Worm (Caenorhabditis elegans): Measurements from ENCODE around the gene M04G7.5.

The M04G7.5 gene

DNA sequence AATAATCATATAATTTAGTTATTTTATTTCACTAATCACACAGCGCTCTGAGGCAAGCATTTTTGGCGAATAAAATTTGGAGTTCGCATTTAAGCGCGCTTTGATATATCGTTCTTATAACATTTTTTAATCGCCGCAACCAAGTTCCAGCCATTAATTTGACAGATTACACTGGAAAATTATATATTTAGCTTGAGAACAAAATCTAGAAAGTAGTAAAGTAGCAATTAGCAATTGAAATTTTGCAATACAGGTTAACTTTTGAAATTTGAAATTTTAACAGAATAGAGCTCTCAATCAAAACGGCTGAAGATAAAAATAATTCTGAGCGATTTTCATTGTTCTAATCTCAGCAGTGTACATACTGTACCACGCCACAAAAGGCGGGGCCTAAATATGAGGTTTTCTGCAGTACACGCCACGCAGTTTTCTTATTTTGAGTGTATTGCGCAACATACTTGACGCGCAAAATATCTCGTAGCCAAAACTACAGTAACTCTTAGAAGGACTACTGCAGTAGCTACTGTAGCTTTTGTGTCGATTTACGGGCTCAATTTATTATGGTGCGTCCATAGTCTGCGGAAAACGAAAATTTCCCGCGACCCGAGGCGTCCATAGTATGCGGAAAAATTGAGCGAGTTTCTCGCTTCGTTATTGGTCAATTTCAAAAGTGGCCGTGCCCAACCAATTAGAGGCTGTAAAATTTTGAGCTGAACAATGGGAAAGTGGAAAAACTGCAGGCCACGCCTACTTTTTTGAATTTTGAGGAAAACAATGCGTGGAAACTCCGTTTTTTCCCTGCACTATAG is 27.6 kb upstream of the M04G7.5 start (continued):
- TF ChIP-seq repo-1 (tag; optimal IDR thresholded peaks at IDR 0.05) (no peak), D2030.7 (GFP tag; IDR thresholded peaks at IDR 0.05) (no peak), madf-6 (GFP tag; IDR thresholded peaks at IDR 0.05) (peak; percentile 59), snpc-3.4 (tag; optimal IDR thresholded peaks at IDR 0.05) (peak; percentile 54), ama-1 (optimal IDR thresholded peaks at IDR 0.05) (no peak), ama-1 (GFP tag; optimal IDR thresholded peaks at IDR 0.05) (peak; percentile 34 to 83), F52B5.7 (tag; optimal IDR thresholded peaks at IDR 0.05) (no peak), gei-17 (GFP tag; optimal IDR thresholded peaks at IDR 0.05) (no peak), attf-5 (GFP tag; optimal IDR thresholded peaks at IDR 0.05) (no peak), sdz-38 (tag; optimal IDR thresholded peaks at IDR 0.05) (no peak), chd-7 (tag; optimal IDR thresholded peaks at IDR 0.05) (peak; percentile 33), hlh-26 (GFP tag; conservative IDR thresholded peaks at IDR 0.05) (no peak), nfyb-1 (GFP tag; IDR thresholded peaks at IDR 0.05) (0 out of 2 replicates have a peak, but pooled peaks have one; percentile 22), F10E7.11 (tag; optimal IDR thresholded peaks at IDR 0.05) (no peak), sptf-2 (GFP tag; optimal IDR thresholded peaks at IDR 0.05) (no peak), B0261.1 (tag; optimal IDR thresholded peaks at IDR 0.05) (no peak), nfya-2 (GFP tag; IDR thresholded peaks at IDR 0.05) (peak; percentile 59; the same call in 1 of the 2 replicates), Y53G8AR.9 (GFP tag; conservative IDR thresholded peaks at IDR 0.05) (peak; percentile 39), nhr-90 (tag; optimal IDR thresholded peaks at IDR 0.05) (no peak), rpc-1 (optimal IDR thresholded peaks at IDR 0.05) (no peak), rpc-1 (tag; optimal IDR thresholded peaks at IDR 0.05) (no peak), lag-1 (GFP tag; IDR thresholded peaks at IDR 0.05) (no peak), F37B4.10 (GFP tag; IDR thresholded peaks at IDR 0.05) (0 out of 2 replicates have a peak, but pooled peaks have one; percentile 81), T26A5.8 (tag; optimal IDR thresholded peaks at IDR 0.05) (no peak), zfh-2 (GFP tag; conservative IDR thresholded peaks at IDR 0.05) (no peak), hmg-20 (GFP tag; IDR thresholded peaks at IDR 0.05) (no peak), mel-28 (tag; optimal IDR thresholded peaks at IDR 0.05; ENCODE audit: borderline replicate concordance) (no peak), Y67H2A.10 (GFP tag; conservative IDR thresholded peaks at IDR 0.05) (no peak), ceh-27 (GFP tag; optimal IDR thresholded peaks at IDR 0.05) (no peak), dpff-1 (tag; optimal IDR thresholded peaks at IDR 0.05) (peak; percentile 61), Y79H2A.3 (GFP tag; conservative IDR thresholded peaks at IDR 0.05) (no peak), F55B11.4 (tag; optimal IDR thresholded peaks at IDR 0.05; ENCODE audit: borderline replicate concordance, insufficient read depth) (no peak), tbp1 (GFP tag; optimal IDR thresholded peaks at IDR 0.05) (peak; percentile 17), bed-1 (GFP tag; IDR thresholded peaks at IDR 0.05) (no peak), zim-3 (tag; optimal IDR thresholded peaks at IDR 0.05) (peak; percentile 69)

DNA sequence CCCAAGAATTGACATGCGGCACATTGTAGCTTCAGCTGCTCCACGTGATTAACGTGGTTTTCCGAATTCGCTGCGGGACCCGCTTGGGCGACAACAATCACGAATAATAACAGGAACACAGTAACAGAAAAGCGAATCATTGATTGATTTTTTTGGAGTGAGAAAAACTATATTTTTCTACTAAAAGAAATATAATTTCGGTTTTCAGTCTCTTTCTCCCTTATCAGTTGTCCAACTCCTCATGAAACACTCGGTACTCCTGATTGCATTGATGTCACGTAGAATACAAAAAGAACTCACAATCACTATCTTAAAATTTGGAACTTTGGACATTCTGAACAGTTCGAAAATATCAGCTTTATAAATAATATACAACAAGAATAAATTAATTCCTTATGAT is 26.0 kb upstream of the M04G7.5 start, which contains the start of gene Y66H1A.5:
Gene Y66H1A.5, minus strand, starts transcription at position 265 of the 400 bp plus-strand sequence.
- 0 out of 2 replicates have a peak, but pooled peaks have one; percentile 53 for TF ChIP-seq madf-3 (GFP tag; IDR thresholded peaks at IDR 0.05)
- TF ChIP-seq let-607 (tag; optimal IDR thresholded peaks at IDR 0.05): peak in 1 of 2 experiments; percentile 16
- no peak for TF ChIP-seq hlh-26 (GFP tag; conservative IDR thresholded peaks at IDR 0.05)
- no peak for TF ChIP-seq ZK185.1 (tag; optimal IDR thresholded peaks at IDR 0.05; ENCODE audit: poor library complexity, severe bottlenecking)
- peak; percentile 50 for TF ChIP-seq nhr-80 (tag; optimal IDR thresholded peaks at IDR 0.05)
- no peak for TF ChIP-seq ztf-6 (GFP tag; IDR thresholded peaks at IDR 0.05)
- no peak for TF ChIP-seq zfh-2 (GFP tag; conservative IDR thresholded peaks at IDR 0.05)
- TF ChIP-seq F49E8.2 (tag; optimal IDR thresholded peaks at IDR 0.05; ENCODE audit: insufficient read depth): no peak
- TF ChIP-seq nhr-120 (GFP tag; IDR thresholded peaks at IDR 0.05): no peak
- no peak for TF ChIP-seq lsl-1 (GFP tag; optimal IDR thresholded peaks at IDR 0.05)
- TF ChIP-seq tlf-1 (GFP tag; optimal IDR thresholded peaks at IDR 0.05): peak; percentile 37
- no peak for TF ChIP-seq mcd-1 (GFP tag; IDR thresholded peaks at IDR 0.05)
